Fruit fly (Drosophila melanogaster): ENCODE data around the gene Gart.

DNA sequence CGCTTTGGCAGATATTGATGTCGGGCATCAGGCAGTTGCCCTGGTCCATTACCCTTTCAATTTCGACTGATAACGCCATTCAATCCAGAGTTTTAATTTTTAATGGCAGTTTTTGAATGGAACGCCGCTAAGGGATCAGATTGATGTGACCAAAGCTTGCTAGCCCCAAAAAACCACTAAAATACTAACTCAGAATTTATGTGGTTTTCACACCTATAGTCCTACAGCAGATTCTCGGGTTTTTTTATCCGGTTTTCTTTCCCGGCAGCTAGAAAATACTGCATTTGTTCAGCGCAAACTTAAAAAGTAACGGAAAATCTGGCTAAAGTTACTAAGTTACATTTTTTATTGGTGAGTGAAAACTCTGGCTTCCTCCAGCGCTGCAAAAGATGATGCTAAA, 42.0 kb upstream of the Gart start, which contains the start of gene Nuf2:
- TF ChIP-seq usp (GFP tag; optimal IDR thresholded peaks at IDR 0.05) (no peak), lola (GFP tag; optimal IDR thresholded peaks at IDR 0.05) (no peak)
